Fruit fly (Drosophila melanogaster) whole organism, embryonic: ENCODE results near the gene CG12096.
A peak's percentile ranks its signal among the peaks of the same experiment; 100 is the strongest.

ENCODE experiments used
- Awh ChIP-seq: fragments of 200-800 bp; sonication (Bioruptor generic); IDR thresholded peaks from 2 replicates; pipeline ENCODE4, ENCODE4 v1.3.6; 2022; ENCODE audit warnings: missing biosample characterization, missing genetic modification characterization
- CG10209 ChIP-seq: fragments of 200-800 bp; sonication (Bioruptor generic); optimal IDR thresholded peaks from 3 replicates; lab custom pipeline; 2017; ENCODE audit warnings: missing biosample characterization, mild to moderate bottlenecking, missing genetic modification characterization, missing genetic modification reagents
- CG11695 ChIP-seq: fragments of 200-800 bp; sonication (Bioruptor generic); IDR thresholded peaks from 3 replicates; pipeline ENCODE4 v1.3.6; 2022; ENCODE audit warnings: missing biosample characterization, missing genetic modification characterization
- CG14014 ChIP-seq: fragments of 200-800 bp; sonication (Bioruptor generic); IDR thresholded peaks from 2 replicates; pipeline ENCODE4 v1.3.6; 2022; ENCODE audit warnings: missing biosample characterization, missing genetic modification characterization
- CG17328 ChIP-seq: fragments of 200-800 bp; sonication (Bioruptor generic); IDR thresholded peaks from 2 replicates; pipeline ENCODE4 v1.3.6; 2022; ENCODE audit warnings: missing biosample characterization, missing genetic modification characterization
- CG2199 ChIP-seq: fragments of 200-800 bp; sonication (Bioruptor generic); IDR thresholded peaks from 3 replicates; pipeline ENCODE4 v1.3.6; 2022; ENCODE audit warnings: missing biosample characterization, missing genetic modification characterization
- CG2875 ChIP-seq: fragments of 200-800 bp; sonication (Bioruptor generic); optimal IDR thresholded peaks from 2 replicates; lab custom pipeline; 2017; ENCODE audit warnings: missing biosample characterization, mild to moderate bottlenecking, missing genetic modification characterization, missing genetic modification reagents
- CG3281 ChIP-seq: fragments of 200-800 bp; sonication (Bioruptor generic); optimal IDR thresholded peaks from 3 replicates; lab custom pipeline; 2017; ENCODE audit warnings: missing biosample characterization, mild to moderate bottlenecking, missing genetic modification characterization
- CG34422 ChIP-seq: fragments of 200-800 bp; sonication (Bioruptor generic); IDR thresholded peaks from 3 replicates; pipeline ENCODE4 v1.3.6; 2022; ENCODE audit warnings: missing biosample characterization, missing genetic modification characterization
- CG3847 ChIP-seq: fragments of 200-800 bp; sonication (Bioruptor generic); IDR thresholded peaks from 2 replicates; pipeline ENCODE4 v1.3.6; 2022; ENCODE audit warnings: missing biosample characterization, missing genetic modification characterization
- CG4360 ChIP-seq: fragments of 200-800 bp; sonication (Bioruptor generic); IDR thresholded peaks from 2 replicates; pipeline ENCODE4 v1.3.6; 2022; ENCODE audit warnings: missing biosample characterization, missing genetic modification characterization
- CG5245 ChIP-seq: fragments of 200-800 bp; sonication (Bioruptor generic); optimal IDR thresholded peaks from 3 replicates; lab custom pipeline; 2016; ENCODE audit warnings: missing biosample characterization, missing genetic modification characterization
- CG6813 ChIP-seq: fragments of 200-800 bp; sonication (Bioruptor generic); optimal IDR thresholded peaks from 2 replicates; lab custom pipeline; 2017; ENCODE audit warnings: missing biosample characterization, missing genetic modification characterization, mild to moderate bottlenecking, moderate library complexity, missing genetic modification reagents
- CG7556 ChIP-seq: fragments of 200-800 bp; sonication (Bioruptor generic); optimal IDR thresholded peaks from 2 replicates; lab custom pipeline; 2017; ENCODE audit warnings: missing biosample characterization, mild to moderate bottlenecking, missing genetic modification characterization
- CG7839 ChIP-seq: fragments of 200-800 bp; sonication (Bioruptor generic); optimal IDR thresholded peaks from 3 replicates; lab custom pipeline; 2018; ENCODE audit warnings: missing biosample characterization, mild to moderate bottlenecking, missing genetic modification characterization, moderate library complexity
- CG8281 ChIP-seq: fragments of 200-800 bp; sonication (Bioruptor generic); optimal IDR thresholded peaks from 2 replicates; lab custom pipeline; 2018; ENCODE audit warnings: missing biosample characterization, mild to moderate bottlenecking, missing genetic modification characterization, moderate library complexity
- CoRest ChIP-seq: fragments of 200-800 bp; sonication (Bioruptor generic); optimal IDR thresholded peaks from 3 replicates; lab custom pipeline; 2018; ENCODE audit warnings: missing biosample characterization, mild to moderate bottlenecking, missing genetic modification characterization, moderate library complexity
- CrebB ChIP-seq: fragments of 200-800 bp; sonication (Bioruptor generic); optimal IDR thresholded peaks from 3 replicates; lab custom pipeline; 2018; ENCODE audit warnings: missing biosample characterization, mild to moderate bottlenecking, missing genetic modification characterization
- Ets65A ChIP-seq: fragments of 200-800 bp; sonication (Bioruptor generic); peaks from one replicate; lab custom pipeline; 2016; ENCODE audit warnings: missing biosample characterization, missing genetic modification characterization
- HHEX ChIP-seq: fragments of 200-800 bp; sonication (Bioruptor generic); optimal IDR thresholded peaks from 3 replicates; lab custom pipeline; 2017; ENCODE audit warnings: missing biosample characterization, mild to moderate bottlenecking, missing genetic modification characterization, missing genetic modification reagents
- Optix ChIP-seq: fragments of 200-800 bp; sonication (Bioruptor generic); IDR thresholded peaks from 3 replicates; pipeline ENCODE4 v1.3.6; 2022; ENCODE audit warnings: missing biosample characterization, missing genetic modification characterization
- Rx ChIP-seq: fragments of 200-800 bp; sonication (Bioruptor generic); IDR thresholded peaks from 2 replicates; pipeline ENCODE4 v1.3.6; 2022; ENCODE audit warnings: missing biosample characterization, missing genetic modification characterization
- Sox100B ChIP-seq: fragments of 200-800 bp; sonication (Bioruptor generic); optimal IDR thresholded peaks from 3 replicates; lab custom pipeline; 2018; ENCODE audit warnings: missing biosample characterization, mild to moderate bottlenecking, missing genetic modification characterization
- abd-A ChIP-seq: fragments of 200-800 bp; sonication (Bioruptor generic); optimal IDR thresholded peaks from 3 replicates; lab custom pipeline; 2019; ENCODE audit warnings: missing biosample characterization, mild to moderate bottlenecking, missing genetic modification characterization, moderate library complexity
- az2 ChIP-seq: fragments of 200-800 bp; sonication (Bioruptor generic); optimal IDR thresholded peaks from 3 replicates; lab custom pipeline; 2016; ENCODE audit warnings: missing biosample characterization, missing genetic modification characterization
- bsh ChIP-seq, 2 experiments: fragments of 200-800 bp; sonication (Bioruptor generic); optimal IDR thresholded peaks; 2 replicates each; lab custom pipeline; 2017 to 2018; ENCODE audit warnings: mild to moderate bottlenecking in 2 of 2, missing biosample characterization in 2 of 2, missing genetic modification characterization in 2 of 2, moderate library complexity in 1 of 2
- chm ChIP-seq: fragments of 200-800 bp; sonication (Bioruptor generic); IDR thresholded peaks from 2 replicates; pipeline ENCODE4 v1.3.6; 2022; ENCODE audit warnings: missing biosample characterization, missing genetic modification characterization
- ci ChIP-seq: fragments of 200-800 bp; sonication (Bioruptor generic); IDR thresholded peaks from 3 replicates; pipeline ENCODE4 v1.3.6; 2022; ENCODE audit warnings: missing biosample characterization, missing genetic modification characterization
- corto ChIP-seq: fragments of 200-800 bp; sonication (Bioruptor generic); optimal IDR thresholded peaks from 2 replicates; lab custom pipeline; 2016; ENCODE audit warnings: missing biosample characterization, mild to moderate bottlenecking, missing genetic modification characterization, moderate library complexity
- dimm ChIP-seq: fragments of 200-800 bp; sonication (Bioruptor generic); IDR thresholded peaks from 2 replicates; pipeline ENCODE4 v1.3.6; 2022; ENCODE audit warnings: missing biosample characterization, missing genetic modification characterization
- dmrt11E ChIP-seq: fragments of 200-800 bp; sonication (Bioruptor generic); optimal IDR thresholded peaks from 3 replicates; lab custom pipeline; 2018; ENCODE audit warnings: missing biosample characterization, mild to moderate bottlenecking, missing genetic modification characterization, moderate library complexity
- eve ChIP-seq, 2 experiments: fragments of >200 bp; optimal IDR thresholded peaks; 2 replicates each; lab custom pipeline; 2017; ENCODE audit warnings: missing biosample characterization in 2 of 2, missing genetic modification characterization in 2 of 2
- eyg ChIP-seq: fragments of 200-800 bp; sonication (Bioruptor generic); optimal IDR thresholded peaks from 3 replicates; lab custom pipeline; 2016; ENCODE audit warnings: missing biosample characterization, missing genetic modification characterization
- hkb ChIP-seq, 2 experiments: fragments of 200-800 bp in 1 of 2; fragments of >200 bp in 1 of 2; sonication (Bioruptor generic) in 1 of 2; IDR thresholded peaks in 1 of 2; optimal IDR thresholded peaks in 1 of 2; 2 replicates each; pipeline versions ENCODE4 v1.3.6 to Lab custom; 2017 to 2022; ENCODE audit warnings: missing biosample characterization in 1 of 2, missing genetic modification characterization in 1 of 2
- kah ChIP-seq: fragments of 200-800 bp; sonication (Bioruptor generic); optimal IDR thresholded peaks from 2 replicates; lab custom pipeline; 2018; ENCODE audit warnings: missing biosample characterization, mild to moderate bottlenecking, missing genetic modification characterization
- lab ChIP-seq: fragments of 200-800 bp; sonication (Bioruptor generic); optimal IDR thresholded peaks from 3 replicates; lab custom pipeline; 2017; ENCODE audit warnings: missing biosample characterization, missing genetic modification characterization, mild to moderate bottlenecking, moderate library complexity, missing genetic modification reagents
- lilli ChIP-seq: fragments of 200-800 bp; sonication (Bioruptor generic); optimal IDR thresholded peaks from 3 replicates; lab custom pipeline; 2016; ENCODE audit warnings: missing biosample characterization, missing genetic modification characterization
- onecut ChIP-seq: fragments of 200-800 bp; sonication (Bioruptor generic); IDR thresholded peaks from 2 replicates; pipeline ENCODE4 v1.3.6; 2022; ENCODE audit warnings: missing biosample characterization, missing genetic modification characterization
- org-1 ChIP-seq: fragments of 200-800 bp; sonication (Bioruptor generic); optimal IDR thresholded peaks from 2 replicates; lab custom pipeline; 2017; ENCODE audit warnings: missing biosample characterization, missing genetic modification characterization
- ro ChIP-seq: fragments of 200-800 bp; sonication (Bioruptor generic); IDR thresholded peaks from 2 replicates; pipeline ENCODE4 v1.3.6; 2022; ENCODE audit warnings: missing biosample characterization, missing genetic modification characterization
- schlank ChIP-seq: fragments of 200-800 bp; sonication (Bioruptor generic); optimal IDR thresholded peaks from 2 replicates; lab custom pipeline; 2018; ENCODE audit warnings: missing biosample characterization, mild to moderate bottlenecking, missing genetic modification characterization
- sens ChIP-seq: fragments of 200-800 bp; sonication (Bioruptor generic); peaks from one replicate; lab custom pipeline; 2016; ENCODE audit warnings: missing biosample characterization, missing genetic modification characterization
- sens-2 ChIP-seq: fragments of 200-800 bp; sonication (Bioruptor generic); IDR thresholded peaks from 2 replicates; pipeline ENCODE4 v1.3.6; 2022; ENCODE audit warnings: missing biosample characterization, missing genetic modification characterization
- sim ChIP-seq: fragments of 200-800 bp; sonication (Bioruptor generic); IDR thresholded peaks from 2 replicates; pipeline ENCODE4 v1.3.6; 2022; ENCODE audit warnings: missing biosample characterization, missing genetic modification characterization
- sr ChIP-seq: fragments of 200-800 bp; sonication (Bioruptor generic); IDR thresholded peaks from 3 replicates; pipeline ENCODE4 v1.3.6; 2022; ENCODE audit warnings: missing biosample characterization, missing genetic modification characterization
- stc ChIP-seq: fragments of 200-800 bp; sonication (Bioruptor generic); IDR thresholded peaks from 2 replicates; pipeline ENCODE4 v1.3.6; 2022; ENCODE audit warnings: missing biosample characterization, missing genetic modification characterization
- vvl ChIP-seq: fragments of 200-800 bp; sonication (Bioruptor generic); IDR thresholded peaks from 2 replicates; pipeline ENCODE4 v1.3.6; 2022; ENCODE audit warnings: missing biosample characterization, missing genetic modification characterization
- wdn ChIP-seq: fragments of 200-800 bp; sonication (Bioruptor generic); IDR thresholded peaks from 2 replicates; pipeline ENCODE4 v1.3.6; 2022; ENCODE audit warnings: missing biosample characterization, missing genetic modification characterization

CG12096 gene

dm6 chrX:13136939-13137697 lies 22.3 kb upstream of the CG12096 start (continued):
- TF ChIP-seq CG5245 = no peak
- no peak for TF ChIP-seq eyg
- peak; percentile 88 for TF ChIP-seq vvl (GFP tag; lab: Robert Waterston, UW)
- TF ChIP-seq CG8281 (tag; lab: Kevin White, UChicago) = peak; percentile 46
- peak; percentile 49 for TF ChIP-seq abd-A (tag; lab: Kevin White, UChicago)
- TF ChIP-seq sr = 0 out of 3 replicates have a peak, but pooled peaks have one; percentile 42
- TF ChIP-seq bsh (GFP tag; optimal IDR thresholded peaks at IDR 0.05; lab: Kevin White, UChicago) = peak in 1 of 2 experiments; percentile 61
- peak; percentile 15 for TF ChIP-seq Ets65A (GFP tag; lab: Kevin White, UChicago)
- peak; percentile 39 for TF ChIP-seq CG7556 (GFP tag; lab: Kevin White, UChicago)
- peak; percentile 47; the same call in 1 of the 2 replicates for TF ChIP-seq Rx
- no peak for TF ChIP-seq dmrt11E (tag; lab: Kevin White, UChicago)
- TF ChIP-seq CG14014 (GFP tag; lab: Robert Waterston, UW) = peak; percentile 32; the same call in 1 of the 2 replicates
- peak; percentile 30 for TF ChIP-seq HHEX
- peak; percentile 43; the same call in 1 of the 2 replicates for TF ChIP-seq dimm (GFP tag; lab: Robert Waterston, UW)
- no peak for TF ChIP-seq kah
- TF ChIP-seq ro (GFP tag; lab: Robert Waterston, UW) = 0 out of 2 replicates have a peak, but pooled peaks have one; percentile 7
- peak; percentile 10 for TF ChIP-seq org-1 (GFP tag; lab: Kevin White, UChicago)
- TF ChIP-seq CG6813 (GFP tag; lab: Kevin White, UChicago) = peak; percentile 9
- TF ChIP-seq sens (GFP tag; lab: Kevin White, UChicago) = peak; percentile 73
- TF ChIP-seq CG3281 (GFP tag; lab: Kevin White, UChicago) = no peak
- no peak for TF ChIP-seq schlank (tag; lab: Kevin White, UChicago)
- TF ChIP-seq CG10209 (GFP tag; lab: Kevin White, UChicago) = peak; percentile 59
- TF ChIP-seq lab (GFP tag; lab: Kevin White, UChicago) = peak; percentile 45
- peak; percentile 82 for TF ChIP-seq Optix (GFP tag; lab: Robert Waterston, UW)
- no peak for TF ChIP-seq hkb (optimal IDR thresholded peaks at IDR 0.05; lab: Kevin White, UChicago)
- TF ChIP-seq hkb (GFP tag; IDR thresholded peaks at IDR 0.05; lab: Robert Waterston, UW) = peak; percentile 81
- peak; percentile 54 for TF ChIP-seq corto
- peak; percentile 69 for TF ChIP-seq stc (GFP tag; lab: Robert Waterston, UW)
- peak; percentile 64 for TF ChIP-seq onecut
- TF ChIP-seq lilli (GFP tag; lab: Kevin White, UChicago) = peak; percentile 29
- peak; percentile 46; the same call in 1 of the 2 replicates for TF ChIP-seq sim (GFP tag; lab: Robert Waterston, UW)
- TF ChIP-seq wdn (GFP tag; lab: Robert Waterston, UW) = 0 out of 2 replicates have a peak, but pooled peaks have one; percentile 14
- peak; percentile 73; the same call in 1 of the 2 replicates for TF ChIP-seq sens-2 (GFP tag; lab: Robert Waterston, UW)
- peak; percentile 75 for TF ChIP-seq CG17328
- peak; percentile 27 for TF ChIP-seq CG2875 (GFP tag; lab: Kevin White, UChicago)
- TF ChIP-seq az2 (GFP tag; lab: Kevin White, UChicago) = peak; percentile 10
- TF ChIP-seq ci (GFP tag; lab: Robert Waterston, UW) = peak; percentile 96
- TF ChIP-seq CG2199 (GFP tag; lab: Robert Waterston, UW) = 0 out of 3 replicates have a peak, but pooled peaks have one; percentile 25
- TF ChIP-seq Sox100B (GFP tag; lab: Kevin White, UChicago) = peak; percentile 47
- TF ChIP-seq CG7839 = peak; percentile 61
- TF ChIP-seq CoRest (tag; lab: Kevin White, UChicago) = peak; percentile 37
- TF ChIP-seq CrebB (tag; lab: Kevin White, UChicago) = no peak
- 0 out of 2 replicates have a peak, but pooled peaks have one; percentile 13 for TF ChIP-seq chm
- TF ChIP-seq CG3847 = peak; percentile 19; the same call in 1 of the 2 replicates
- peak; percentile 72 for TF ChIP-seq Awh (GFP tag; lab: Robert Waterston, UW)
- peak; percentile 52; the same call in 1 of the 3 replicates for TF ChIP-seq CG11695
- TF ChIP-seq CG4360 (GFP tag; lab: Robert Waterston, UW) = peak; percentile 35; the same call in 1 of the 2 replicates
- peak; percentile 68; the same call in 2 of the 3 replicates for TF ChIP-seq CG34422 (GFP tag; lab: Robert Waterston, UW)
- TF ChIP-seq eve (GFP tag; optimal IDR thresholded peaks at IDR 0.05; lab: Kevin White, UChicago) = no peak
